Fruit fly (Drosophila melanogaster): Measurements from ENCODE around the gene RpL3.

The RpL3 gene

DNA sequence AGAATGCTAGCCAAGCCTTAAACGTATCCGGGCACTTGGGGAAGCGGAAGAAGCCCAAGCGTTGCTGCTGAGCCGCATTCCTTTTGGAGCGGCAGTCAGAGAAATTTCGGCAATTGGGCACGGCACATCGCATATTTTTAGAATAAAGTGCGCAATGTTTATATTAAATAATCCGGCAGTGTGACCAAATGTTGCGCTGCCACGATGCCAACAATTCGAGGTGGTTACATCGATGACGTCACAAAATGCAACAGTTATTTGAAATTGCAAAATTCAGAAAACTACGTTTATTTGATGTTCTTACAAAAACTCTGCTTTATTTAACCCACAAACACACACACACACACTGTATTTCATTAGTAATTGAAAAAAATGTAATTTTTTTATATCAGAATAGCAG is 1.8 kb upstream of the RpL3 start, which contains the start of gene CG6689 (continued):
- TF ChIP-seq CG12769 (tag; optimal IDR thresholded peaks at IDR 0.05) (peak; percentile 1), CG32767 (GFP tag; IDR thresholded peaks at IDR 0.05) (no peak), Tbp (GFP tag; optimal IDR thresholded peaks at IDR 0.05) (no peak), HLH3B (GFP tag; IDR thresholded peaks at IDR 0.05) (no peak), D19A (tag; optimal IDR thresholded peaks at IDR 0.05) (peak; percentile 3), ttk (GFP tag; IDR thresholded peaks at IDR 0.05) (no peak), Blimp-1 (GFP tag; optimal IDR thresholded peaks at IDR 0.05) (no peak), MTF-1 (GFP tag; optimal IDR thresholded peaks at IDR 0.05; ENCODE audit: borderline replicate concordance) (peak; percentile 5), phol (tag; optimal IDR thresholded peaks at IDR 0.05) (peak; percentile 28), bab2 (GFP tag; optimal IDR thresholded peaks at IDR 0.05) (no peak), CG16813 (GFP tag; IDR thresholded peaks at IDR 0.05; ENCODE audit: partially characterized antibody) (no peak), BtbVII (GFP tag; optimal IDR thresholded peaks at IDR 0.05) (peak; percentile 58), ac (GFP tag; optimal IDR thresholded peaks at IDR 0.05) (no peak), E2f1 (GFP tag; IDR thresholded peaks at IDR 0.05) (no peak), Usf (GFP tag; optimal IDR thresholded peaks at IDR 0.05) (no peak), Drgx (GFP tag; IDR thresholded peaks at IDR 0.05) (no peak), ranshi (GFP tag; IDR thresholded peaks at IDR 0.05) (no peak), CG9876 (GFP tag; optimal IDR thresholded peaks at IDR 0.05) (no peak), CG15479 (GFP tag; optimal IDR thresholded peaks at IDR 0.05) (peak; percentile 78), jigr1 (GFP tag; IDR thresholded peaks at IDR 0.05) (no peak), usp (GFP tag; optimal IDR thresholded peaks at IDR 0.05) (no peak), scrt (GFP tag; optimal IDR thresholded peaks at IDR 0.05) (peak; percentile 21), peb (GFP tag; IDR thresholded peaks at IDR 0.05) (no peak), HmgZ (tag; optimal IDR thresholded peaks at IDR 0.05) (peak; percentile 64), Gsc (GFP tag; IDR thresholded peaks at IDR 0.05) (no peak), ci (GFP tag; IDR thresholded peaks at IDR 0.05) (peak; percentile 66; the same call in 1 of the 3 replicates), CG7786 (GFP tag; optimal IDR thresholded peaks at IDR 0.05) (no peak), Ptx1 (GFP tag; IDR thresholded peaks at IDR 0.05) (no peak), GATAe (GFP tag; conservative IDR thresholded peaks at IDR 0.05) (no peak), CG13624 (GFP tag; optimal IDR thresholded peaks at IDR 0.05) (peak; percentile 77), CG33557 (GFP tag; optimal IDR thresholded peaks at IDR 0.05) (no peak), chm (GFP tag; IDR thresholded peaks at IDR 0.05) (no peak), Doc3 (GFP tag; IDR thresholded peaks at IDR 0.05; ENCODE audit: partially characterized antibody) (no peak), CG8944 (GFP tag; optimal IDR thresholded peaks at IDR 0.05) (no peak), CG33213 (GFP tag; optimal IDR thresholded peaks at IDR 0.05) (peak; percentile 9), sima (GFP tag; optimal IDR thresholded peaks at IDR 0.05) (no peak), CG6272 (GFP tag; IDR thresholded peaks at IDR 0.05) (no peak), CG3847 (GFP tag; IDR thresholded peaks at IDR 0.05) (no peak), CG12104 (GFP tag; optimal IDR thresholded peaks at IDR 0.05) (no peak), p53 (GFP tag; optimal IDR thresholded peaks at IDR 0.05) (no peak), ken (GFP tag; IDR thresholded peaks at IDR 0.05) (no peak), fd64A (GFP tag; optimal IDR thresholded peaks at IDR 0.05) (no peak), Fer3 (tag; optimal IDR thresholded peaks at IDR 0.05) (no peak), Spps (tag; optimal IDR thresholded peaks at IDR 0.05) (no peak), CG3163 (GFP tag; optimal IDR thresholded peaks at IDR 0.05) (no peak), CG2120 (GFP tag; optimal IDR thresholded peaks at IDR 0.05) (peak; percentile 20), amos (GFP tag; IDR thresholded peaks at IDR 0.05; ENCODE audit: partially characterized antibody) (no peak), CG3407 (GFP tag; optimal IDR thresholded peaks at IDR 0.05) (no peak), CG7963 (GFP tag; IDR thresholded peaks at IDR 0.05; ENCODE audit: partially characterized antibody) (no peak), Dp (GFP tag; optimal IDR thresholded peaks at IDR 0.05) (peak; percentile 69), CG18476 (GFP tag; optimal IDR thresholded peaks at IDR 0.05) (no peak), grau (tag; optimal IDR thresholded peaks at IDR 0.05) (peak; percentile 25)
